Worm (Caenorhabditis elegans) whole organism, L2 larva: Measurements from ENCODE around the gene F15A4.2.

ENCODE experiments used
- Y55F3AM.14 ChIP-seq: fragments of 200-800 bp; sonication (Bioruptor generic); optimal IDR thresholded peaks from 2 replicates; lab custom pipeline; 2018; ENCODE audit warnings: mild to moderate bottlenecking, missing genetic modification characterization, missing compliant biosample characterization
- ZK546.5 ChIP-seq: sonication (generic microtip); optimal IDR thresholded peaks from 2 replicates; lab custom pipeline; 2017; ENCODE audit warnings: missing biosample characterization, missing genetic modification characterization
- alr-1 ChIP-seq: fragments of 150-350 bp; optimal IDR thresholded peaks from 2 replicates; lab custom pipeline; 2014; ENCODE audit warnings: missing biosample characterization, missing genetic modification characterization
- ama-1 ChIP-seq: fragments of 150-350 bp; optimal IDR thresholded peaks from 2 replicates; lab custom pipeline; 2018; ENCODE audit warnings: inconsistent platforms
- blmp-1 ChIP-seq: sonication (generic microtip); optimal IDR thresholded peaks from 2 replicates; lab custom pipeline; 2017; ENCODE audit warnings: missing genetic modification characterization, mild to moderate bottlenecking, missing compliant biosample characterization, antibody characterized with exemption, moderate library complexity; ENCODE audit not compliant: insufficient read depth
- ceh-16 ChIP-seq: fragments of 150-350 bp; optimal IDR thresholded peaks from 2 replicates; lab custom pipeline; 2014; ENCODE audit warnings: missing biosample characterization, missing genetic modification characterization
- crh-2 ChIP-seq: sonication (generic microtip); optimal IDR thresholded peaks from 2 replicates; lab custom pipeline; 2017; ENCODE audit warnings: missing biosample characterization, missing genetic modification characterization
- dmd-4 ChIP-seq: sonication (generic microtip); optimal IDR thresholded peaks from 2 replicates; lab custom pipeline; 2017; ENCODE audit warnings: missing biosample characterization, missing genetic modification characterization
- egl-27 ChIP-seq: sonication (generic microtip); optimal IDR thresholded peaks from 3 replicates; lab custom pipeline; 2017; ENCODE audit warnings: missing biosample characterization, missing genetic modification reagents, missing genetic modification characterization
- elt-1 ChIP-seq: fragments of 150-350 bp; optimal IDR thresholded peaks from 2 replicates; lab custom pipeline; 2014; ENCODE audit warnings: missing biosample characterization, missing genetic modification characterization
- elt-3 ChIP-seq: sonication (generic microtip); optimal IDR thresholded peaks from 2 replicates; lab custom pipeline; 2017; ENCODE audit warnings: missing biosample characterization, missing genetic modification characterization
- fos-1 ChIP-seq: fragments of 150-350 bp; optimal IDR thresholded peaks from 2 replicates; lab custom pipeline; 2014; ENCODE audit warnings: missing biosample characterization, missing genetic modification characterization
- lin-11 ChIP-seq: fragments of 150-350 bp; sonication (generic microtip); optimal IDR thresholded peaks from 2 replicates; lab custom pipeline; 2014; ENCODE audit warnings: missing biosample characterization, missing genetic modification characterization, inconsistent platforms, mixed read lengths
- lin-13 ChIP-seq: fragments of 150-350 bp; optimal IDR thresholded peaks from 2 replicates; lab custom pipeline; 2014; ENCODE audit warnings: missing biosample characterization, missing genetic modification reagents, missing genetic modification characterization
- lsy-2 ChIP-seq, 2 experiments: fragments of 150-350 bp in 1 of 2; sonication (generic microtip) in 1 of 2; optimal IDR thresholded peaks; 2 replicates each; lab custom pipeline; 2014 to 2017; ENCODE audit warnings: missing biosample characterization in 2 of 2, missing genetic modification characterization in 2 of 2
- mab-5 ChIP-seq: fragments of 150-350 bp; optimal IDR thresholded peaks from 2 replicates; lab custom pipeline; 2014; ENCODE audit warnings: missing biosample characterization, missing genetic modification characterization
- mbf-1 ChIP-seq: sonication (generic microtip); optimal IDR thresholded peaks from 2 replicates; lab custom pipeline; 2017; ENCODE audit warnings: missing biosample characterization, missing genetic modification characterization
- mdl-1 ChIP-seq, 2 experiments: fragments of 150-350 bp in 1 of 2; sonication (generic microtip) in 1 of 2; optimal IDR thresholded peaks; 2 replicates each; lab custom pipeline; 2017; ENCODE audit warnings: missing biosample characterization in 2 of 2, missing genetic modification characterization in 2 of 2
- nhr-10 ChIP-seq: sonication (generic microtip); optimal IDR thresholded peaks from 2 replicates; lab custom pipeline; 2017; ENCODE audit warnings: missing biosample characterization, missing genetic modification characterization
- nhr-11 ChIP-seq: fragments of 150-350 bp; optimal IDR thresholded peaks from 2 replicates; lab custom pipeline; 2014; ENCODE audit warnings: missing biosample characterization, missing genetic modification characterization
- nhr-12 ChIP-seq: fragments of 150-350 bp; optimal IDR thresholded peaks from 2 replicates; lab custom pipeline; 2014; ENCODE audit warnings: missing biosample characterization, missing genetic modification characterization
- nhr-129 ChIP-seq: fragments of 150-350 bp; optimal IDR thresholded peaks from 2 replicates; lab custom pipeline; 2014; ENCODE audit warnings: missing biosample characterization, missing genetic modification characterization
- nhr-21 ChIP-seq: fragments of 150-350 bp; optimal IDR thresholded peaks from 2 replicates; lab custom pipeline; 2014; ENCODE audit warnings: missing biosample characterization, missing genetic modification characterization
- nhr-23 ChIP-seq: fragments of 150-350 bp; optimal IDR thresholded peaks from 2 replicates; lab custom pipeline; 2014; ENCODE audit warnings: missing biosample characterization, missing genetic modification reagents, missing genetic modification characterization
- nhr-237 ChIP-seq: fragments of 150-350 bp; optimal IDR thresholded peaks from 2 replicates; lab custom pipeline; 2014; ENCODE audit warnings: missing biosample characterization, missing genetic modification characterization
- nhr-25 ChIP-seq: fragments of 150-350 bp; sonication (generic microtip); optimal IDR thresholded peaks from 3 replicates; lab custom pipeline; 2014; ENCODE audit warnings: missing biosample characterization, missing genetic modification characterization
- nhr-6 ChIP-seq: fragments of 150-350 bp; optimal IDR thresholded peaks from 2 replicates; lab custom pipeline; 2014; ENCODE audit warnings: missing biosample characterization, missing genetic modification characterization
- nhr-77 ChIP-seq: fragments of 150-350 bp; optimal IDR thresholded peaks from 2 replicates; lab custom pipeline; 2014; ENCODE audit warnings: missing biosample characterization, missing genetic modification characterization
- peb-1 ChIP-seq: fragments of 150-350 bp; optimal IDR thresholded peaks from 2 replicates; lab custom pipeline; 2014; ENCODE audit warnings: missing biosample characterization, missing genetic modification characterization
- sem-4 ChIP-seq: fragments of 150-350 bp; optimal IDR thresholded peaks from 2 replicates; lab custom pipeline; 2014; ENCODE audit warnings: missing biosample characterization, missing genetic modification reagents, missing genetic modification characterization
- sma-3 ChIP-seq: sonication (generic microtip); optimal IDR thresholded peaks from 2 replicates; lab custom pipeline; 2016; ENCODE audit warnings: missing genetic modification reagents, missing genetic modification characterization, missing compliant biosample characterization
- sma-9 ChIP-seq, 2 experiments: fragments of 150-350 bp in 1 of 2; sonication (generic microtip) in 1 of 2; optimal IDR thresholded peaks; 2 replicates each; lab custom pipeline; 2014 to 2016; ENCODE audit warnings: missing genetic modification characterization in 2 of 2, mild to moderate bottlenecking in 1 of 2, missing biosample characterization in 1 of 2, missing compliant biosample characterization in 1 of 2, missing genetic modification reagents in 1 of 2, moderate library complexity in 1 of 2
- snpc-4 ChIP-seq: fragments of 150-350 bp; optimal IDR thresholded peaks from 2 replicates; lab custom pipeline; 2014; ENCODE audit warnings: missing biosample characterization, missing genetic modification characterization
- unc-39 ChIP-seq: fragments of 150-350 bp; optimal IDR thresholded peaks from 2 replicates; lab custom pipeline; 2014; ENCODE audit warnings: missing biosample characterization, missing genetic modification characterization
- unc-55 ChIP-seq: fragments of 150-350 bp; sonication (generic microtip); optimal IDR thresholded peaks from 3 replicates; lab custom pipeline; 2014; ENCODE audit warnings: missing biosample characterization, missing genetic modification reagents, missing genetic modification characterization
- unc-62 ChIP-seq: fragments of 150-350 bp; optimal IDR thresholded peaks from 2 replicates; lab custom pipeline; 2014; ENCODE audit warnings: missing biosample characterization, missing genetic modification reagents, missing genetic modification characterization
- zag-1 ChIP-seq: fragments of 150-350 bp; optimal IDR thresholded peaks from 2 replicates; lab custom pipeline; 2014; ENCODE audit warnings: missing biosample characterization, missing genetic modification characterization
- ztf-11 ChIP-seq: sonication (generic microtip); optimal IDR thresholded peaks from 2 replicates; lab custom pipeline; 2017; ENCODE audit warnings: missing biosample characterization, missing genetic modification characterization
- ztf-4 ChIP-seq: fragments of 150-350 bp; optimal IDR thresholded peaks from 2 replicates; lab custom pipeline; 2014; ENCODE audit warnings: missing biosample characterization, missing genetic modification characterization

Gene F15A4.2

ce11 chrII:12473406-12473805, 11.1 kb downstream of the F15A4.2 start, which contains the start of gene srg-17:
Gene srg-17, plus strand, starts transcription at chrII:12473706.
- TF ChIP-seq mdl-1 (tag; optimal IDR thresholded peaks at IDR 0.05; lab: Kevin White, UChicago) (no peak), lin-11 (no peak), elt-1 (no peak), nhr-237 (no peak), nhr-12 (no peak), unc-55 (GFP tag; lab: Kevin White, UChicago) (no peak), mbf-1 (tag; lab: Kevin White, UChicago) (no peak), sma-9 (GFP tag; optimal IDR thresholded peaks at IDR 0.05; lab: Kevin White, UChicago) (no peak), sma-9 (tag; optimal IDR thresholded peaks at IDR 0.05; lab: Kevin White, UChicago) (no peak), sma-3 (no peak), nhr-11 (tag; lab: Kevin White, UChicago) (no peak), egl-27 (no peak), dmd-4 (tag; lab: Kevin White, UChicago) (no peak)

- TF ChIP-seq nhr-129 (tag; lab: Kevin White, UChicago) (no peak), unc-39 (tag; lab: Kevin White, UChicago) (no peak), nhr-6 (no peak), mdl-1 (tag; optimal IDR thresholded peaks at IDR 0.05; lab: Kevin White, UChicago) (no peak), nhr-21 (tag; lab: Kevin White, UChicago) (no peak), fos-1 (tag; lab: Kevin White, UChicago) (no peak), sma-9 (GFP tag; optimal IDR thresholded peaks at IDR 0.05; lab: Kevin White, UChicago) (no peak), sma-9 (tag; optimal IDR thresholded peaks at IDR 0.05; lab: Kevin White, UChicago) (no peak), unc-62 (GFP tag; lab: Kevin White, UChicago) (no peak), ceh-16 (no peak), lin-13 (GFP tag; lab: Kevin White, UChicago) (no peak), elt-3 (tag; lab: Kevin White, UChicago) (no peak), snpc-4 (no peak), elt-1 (no peak), nhr-23 (tag; lab: Kevin White, UChicago) (no peak)
Measured at ce11 chrII:12480811-12481210, 18.5 kb downstream of the F15A4.2 start, which contains the start of gene arrd-9. Gene arrd-9, minus strand, starts transcription at chrII:12480911.

- TF ChIP-seq nhr-25 = no peak
- TF ChIP-seq sma-9 (GFP tag; optimal IDR thresholded peaks at IDR 0.05; lab: Kevin White, UChicago) = no peak
- no peak for TF ChIP-seq sma-9 (tag; optimal IDR thresholded peaks at IDR 0.05; lab: Kevin White, UChicago)
- TF ChIP-seq sma-3 = no peak
- no peak for TF ChIP-seq ztf-4 (tag; lab: Kevin White, UChicago)
- no peak for TF ChIP-seq unc-39 (tag; lab: Kevin White, UChicago)
- no peak for TF ChIP-seq nhr-23 (tag; lab: Kevin White, UChicago)
- TF ChIP-seq mab-5 (tag; lab: Kevin White, UChicago) = no peak
- TF ChIP-seq ZK546.5 (tag; lab: Kevin White, UChicago) = no peak
- no peak for TF ChIP-seq nhr-12
- no peak for TF ChIP-seq lin-11
- TF ChIP-seq elt-1 = no peak
Measured at ce11 chrII:12481645-12482044, 19.3 kb downstream of the F15A4.2 start.

ce11 chrII:12482622-12483021, 20.3 kb downstream of the F15A4.2 start, which contains the start of gene fbxb-102:
Gene fbxb-102, plus strand, starts transcription at chrII:12482922.
- no peak for TF ChIP-seq sma-3
- TF ChIP-seq nhr-12 = no peak
- TF ChIP-seq nhr-10 (tag; lab: Kevin White, UChicago) = no peak
- no peak for TF ChIP-seq ama-1

DNA sequence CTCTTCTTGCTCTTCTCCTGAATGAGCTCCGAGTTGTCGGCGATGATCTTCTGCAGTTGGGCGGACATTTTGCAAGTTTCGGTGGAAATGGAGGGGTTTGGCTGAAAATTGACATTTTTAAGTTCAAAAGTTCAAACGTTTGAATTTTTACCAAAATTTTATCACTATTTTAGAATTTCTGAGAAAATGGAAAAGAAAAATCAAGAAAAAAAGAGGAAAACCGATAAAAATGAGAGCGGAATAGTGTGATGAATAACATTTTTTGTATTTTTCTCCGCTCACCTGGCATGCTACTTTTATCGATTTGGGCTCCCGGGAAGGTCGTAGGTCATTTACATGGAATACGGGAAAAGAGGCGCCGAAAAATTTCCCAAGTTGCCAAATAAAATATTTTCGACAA, 22.7 kb downstream of the F15A4.2 start, which contains the start of gene F15A4.10:
F15A4.10 (minus strand) TSS at position 101 of the 400 bp plus-strand sequence.
- TF ChIP-seq blmp-1 (no peak), nhr-77 (tag; lab: Kevin White, UChicago) (no peak), ztf-11 (tag; lab: Kevin White, UChicago) (no peak), ama-1 (no peak), mab-5 (tag; lab: Kevin White, UChicago) (no peak), nhr-25 (no peak), alr-1 (tag; lab: Kevin White, UChicago) (no peak), nhr-21 (tag; lab: Kevin White, UChicago) (no peak), sma-9 (GFP tag; optimal IDR thresholded peaks at IDR 0.05; lab: Kevin White, UChicago) (no peak), sma-9 (tag; optimal IDR thresholded peaks at IDR 0.05; lab: Kevin White, UChicago) (no peak), zag-1 (tag; lab: Kevin White, UChicago) (no peak), lin-13 (GFP tag; lab: Kevin White, UChicago) (no peak), lin-11 (no peak), ztf-4 (tag; lab: Kevin White, UChicago) (no peak), peb-1 (tag; lab: Kevin White, UChicago) (no peak), sma-3 (no peak), lsy-2 (tag; optimal IDR thresholded peaks at IDR 0.05; lab: Kevin White, UChicago) (no peak), nhr-237 (no peak), sem-4 (no peak), crh-2 (no peak), Y55F3AM.14 (GFP tag; lab: Kevin White, UChicago) (no peak)
- TF ChIP-seq, all 48 proteins: peak for 0
